Worm (Caenorhabditis elegans): ENCODE results near the gene C06E8.5.

C06E8.5 gene

ce11 chrIII:6968080-6968639 lies 37.1 kb downstream of the C06E8.5 start, which contains the start of gene panl-2 (continued):
- TF ChIP-seq nhr-19 (GFP tag; conservative IDR thresholded peaks at IDR 0.05) (peak; percentile 41), ceh-88 (GFP tag; IDR thresholded peaks at IDR 0.05) (no peak), hlh-17 (GFP tag; optimal IDR thresholded peaks at IDR 0.05; ENCODE audit: borderline replicate concordance) (no peak), rnt-1 (tag; optimal IDR thresholded peaks at IDR 0.05) (peak; percentile 34), fos-1 (tag; optimal IDR thresholded peaks at IDR 0.05) (no peak), elt-3 (tag; optimal IDR thresholded peaks at IDR 0.05) (peak in 1 of 6 experiments; percentile 5), pax-3 (tag; optimal IDR thresholded peaks at IDR 0.05) (no peak), unc-86 (tag; optimal IDR thresholded peaks at IDR 0.05) (peak; percentile 7), nhr-85 (tag) (no peak), C16A3.4 (tag; optimal IDR thresholded peaks at IDR 0.05) (peak; percentile 54), nhr-28 (tag; optimal IDR thresholded peaks at IDR 0.05) (no peak), nhr-11 (tag; optimal IDR thresholded peaks at IDR 0.05) (no peak), ama-1 (optimal IDR thresholded peaks at IDR 0.05) (no peak), nhr-20 (tag; optimal IDR thresholded peaks at IDR 0.05) (peak; percentile 11), F16B12.6 (tag; optimal IDR thresholded peaks at IDR 0.05) (peak; percentile 24), mab-9 (GFP tag; IDR thresholded peaks at IDR 0.05) (no peak), unc-98 (GFP tag; IDR thresholded peaks at IDR 0.05) (no peak), jun-1 (tag; optimal IDR thresholded peaks at IDR 0.05) (no peak), nhr-90 (tag; optimal IDR thresholded peaks at IDR 0.05; ENCODE audit: poor library complexity) (no peak), lin-15B (tag; optimal IDR thresholded peaks at IDR 0.05) (no peak), ztf-4 (tag; optimal IDR thresholded peaks at IDR 0.05) (no peak), mdl-1 (tag; optimal IDR thresholded peaks at IDR 0.05) (peak in 1 of 2 experiments; percentile 18), ceh-8 (GFP tag; optimal IDR thresholded peaks at IDR 0.05) (no peak), fkh-4 (tag; optimal IDR thresholded peaks at IDR 0.05; ENCODE audit: borderline replicate concordance) (no peak), ets-5 (GFP tag; IDR thresholded peaks at IDR 0.05) (no peak), fkh-10 (GFP tag; optimal IDR thresholded peaks at IDR 0.05) (no peak), nhr-84 (tag; optimal IDR thresholded peaks at IDR 0.05) (no peak), fkh-8 (tag; optimal IDR thresholded peaks at IDR 0.05) (peak; percentile 17), C04F5.9 (tag; optimal IDR thresholded peaks at IDR 0.05) (peak; percentile 42), mep-1 (tag; optimal IDR thresholded peaks at IDR 0.05) (peak; percentile 16), Y116A8C.19 (tag; optimal IDR thresholded peaks at IDR 0.05; ENCODE audit: borderline replicate concordance) (no peak), nhr-47 (tag; optimal IDR thresholded peaks at IDR 0.05) (peak; percentile 42), nhr-237 (tag; optimal IDR thresholded peaks at IDR 0.05) (no peak), ceh-90 (tag; optimal IDR thresholded peaks at IDR 0.05) (no peak), nhr-77 (tag; optimal IDR thresholded peaks at IDR 0.05) (no peak), hpl-2 (GFP tag; optimal IDR thresholded peaks at IDR 0.05) (no peak), egl-27 (tag; optimal IDR thresholded peaks at IDR 0.05) (no peak), isw-1 (GFP tag; IDR thresholded peaks at IDR 0.05) (peak; percentile 34), lir-3 (tag; optimal IDR thresholded peaks at IDR 0.05; ENCODE audit: poor library complexity) (no peak), aly-2 (tag; optimal IDR thresholded peaks at IDR 0.05) (no peak), snu-23 (GFP tag; optimal IDR thresholded peaks at IDR 0.05) (peak; percentile 53), unc-30 (tag; optimal IDR thresholded peaks at IDR 0.05) (no peak), elt-2 (tag; optimal IDR thresholded peaks at IDR 0.05) (no peak), lin-13 (GFP tag; optimal IDR thresholded peaks at IDR 0.05) (peak; percentile 12), dpl-1 (GFP tag; optimal IDR thresholded peaks at IDR 0.05) (peak; percentile 84 to 92 (median 89)), efl-1 (optimal IDR thresholded peaks at IDR 0.05) (peak; percentile 91 to 95), efl-1 (GFP tag; optimal IDR thresholded peaks at IDR 0.05 in 1 of 2) (peak; percentile 90 to 99), xbp-1 (tag; optimal IDR thresholded peaks at IDR 0.05) (peak; percentile 36), grh-1 (GFP tag; IDR thresholded peaks at IDR 0.05) (no peak), tbx-2 (tag; optimal IDR thresholded peaks at IDR 0.05) (peak; percentile 20), aha-1 (tag; optimal IDR thresholded peaks at IDR 0.05) (no peak), lin-35 (GFP tag; optimal IDR thresholded peaks at IDR 0.05) (peak; percentile 90 to 95), swsn-7 (tag; optimal IDR thresholded peaks at IDR 0.05) (peak; percentile 23), sptf-1 (tag; optimal IDR thresholded peaks at IDR 0.05) (no peak)
